Fruit fly (Drosophila melanogaster) whole organism, wandering third instar larva: ENCODE results near the gene Polr1D.

Experiments
- Abd-B ChIP-seq: fragments of >200 bp; optimal IDR thresholded peaks from 2 replicates; lab custom pipeline; 2017; ENCODE audit warnings: missing biosample characterization, missing genetic modification characterization
- CG32264 ChIP-seq: fragments of 200-800 bp; sonication (Bioruptor generic); optimal IDR thresholded peaks from 2 replicates; lab custom pipeline; 2016; ENCODE audit warnings: missing biosample characterization, missing genetic modification characterization
- CG9705 ChIP-seq: fragments of 200-800 bp; sonication (Bioruptor generic); optimal IDR thresholded peaks from 2 replicates; lab custom pipeline; 2018; ENCODE audit warnings: missing biosample characterization, mild to moderate bottlenecking, missing genetic modification characterization
- CrebA ChIP-seq: fragments of 200-800 bp; sonication (Bioruptor generic); optimal IDR thresholded peaks from 2 replicates; lab custom pipeline; 2016; ENCODE audit warnings: missing biosample characterization, mild to moderate bottlenecking, missing genetic modification characterization, borderline replicate concordance
- Dfd ChIP-seq: fragments of >200 bp; optimal IDR thresholded peaks from 2 replicates; lab custom pipeline; 2017; ENCODE audit warnings: missing biosample characterization, missing genetic modification characterization
- Dif ChIP-seq: fragments of 200-275, 200-300 bp; sonication (Bioruptor generic); optimal IDR thresholded peaks from 2 replicates; lab custom pipeline; 2018; ENCODE audit warnings: missing biosample characterization, missing genetic modification characterization; ENCODE audit not compliant: partially characterized antibody
- GATAd ChIP-seq: sonication (Bioruptor generic); optimal IDR thresholded peaks from 2 replicates; lab custom pipeline; 2016; ENCODE audit warnings: missing biosample characterization, missing genetic modification characterization
- HLH106 ChIP-seq: fragments of 200-800 bp; optimal IDR thresholded peaks from 3 replicates; lab custom pipeline; 2019; ENCODE audit warnings: missing biosample characterization, mild to moderate bottlenecking, missing genetic modification characterization, moderate library complexity
- Hnf4 ChIP-seq: fragments of 200-800 bp; sonication (Bioruptor generic); optimal IDR thresholded peaks from 2 replicates; lab custom pipeline; 2016; ENCODE audit warnings: missing biosample characterization, mild to moderate bottlenecking, missing genetic modification characterization
- Hr78 ChIP-seq: fragments of >200 bp; optimal IDR thresholded peaks from 2 replicates; lab custom pipeline; 2017; ENCODE audit warnings: missing biosample characterization, missing genetic modification characterization
- Hr83 ChIP-seq: fragments of 200-300 bp; sonication (Bioruptor generic); optimal IDR thresholded peaks from 2 replicates; lab custom pipeline; 2016; ENCODE audit warnings: missing biosample characterization, mild to moderate bottlenecking, missing genetic modification characterization, moderate library complexity; ENCODE audit not compliant: poor library complexity, severe bottlenecking
- Jra ChIP-seq: sonication (Bioruptor generic); optimal IDR thresholded peaks from 2 replicates; lab custom pipeline; 2016; ENCODE audit warnings: missing biosample characterization, missing genetic modification characterization
- Mio ChIP-seq: sonication (Bioruptor generic); optimal IDR thresholded peaks from 2 replicates; lab custom pipeline; 2016; ENCODE audit warnings: missing biosample characterization, missing genetic modification characterization
- Myc ChIP-seq: fragments of >200 bp; optimal IDR thresholded peaks from 2 replicates; lab custom pipeline; 2017
- N ChIP-seq: fragments of >200 bp; optimal IDR thresholded peaks from 2 replicates; lab custom pipeline; 2018; ENCODE audit warnings: missing biosample characterization, missing external identifiers, missing genetic modification characterization
- OdsH ChIP-seq: fragments of 200-800 bp; sonication (Bioruptor generic); optimal IDR thresholded peaks from 2 replicates; lab custom pipeline; 2016; ENCODE audit warnings: missing biosample characterization, mild to moderate bottlenecking, missing genetic modification characterization
- Rel ChIP-seq, 2 experiments: fragments of 200-800 bp; sonication (Bioruptor generic) in 1 of 2; optimal IDR thresholded peaks; 2 replicates in 1 of 2; 3 replicates in 1 of 2; lab custom pipeline; 2016 to 2019; ENCODE audit warnings: mild to moderate bottlenecking in 2 of 2, missing biosample characterization in 2 of 2, missing genetic modification characterization in 2 of 2, moderate library complexity in 1 of 2
- Sp1 ChIP-seq: fragments of 200-800 bp; sonication (Bioruptor generic); optimal IDR thresholded peaks from 3 replicates; lab custom pipeline; 2019; ENCODE audit warnings: missing biosample characterization, mild to moderate bottlenecking, missing genetic modification characterization, moderate library complexity
- Vsx2 ChIP-seq: fragments of 200-300, 225-300 bp; sonication (Bioruptor generic); optimal IDR thresholded peaks from 2 replicates; lab custom pipeline; 2018; ENCODE audit warnings: missing biosample characterization, missing genetic modification characterization; ENCODE audit not compliant: partially characterized antibody
- br ChIP-seq: fragments of 200-800 bp; sonication (Bioruptor generic); optimal IDR thresholded peaks from 2 replicates; lab custom pipeline; 2016; ENCODE audit warnings: missing biosample characterization, missing genetic modification characterization
- brk ChIP-seq: fragments of 200-800 bp; sonication (Bioruptor generic); optimal IDR thresholded peaks from 2 replicates; lab custom pipeline; 2016; ENCODE audit warnings: missing biosample characterization, mild to moderate bottlenecking, missing genetic modification characterization
- dl ChIP-seq, 2 experiments: fragments of 175-275, 200-275 bp in 1 of 2; fragments of 200-275 bp in 1 of 2; sonication (Bioruptor generic); optimal IDR thresholded peaks; lab custom pipeline; 2018; ENCODE audit warnings: mild to moderate bottlenecking in 2 of 2, missing biosample characterization in 2 of 2, missing genetic modification characterization in 2 of 2, moderate library complexity in 2 of 2; ENCODE audit not compliant: partially characterized antibody in 2 of 2, insufficient read depth in 1 of 2
- dmrt93B ChIP-seq: fragments of 200-800 bp; sonication (Bioruptor generic); optimal IDR thresholded peaks from 2 replicates; lab custom pipeline; 2018; ENCODE audit warnings: missing biosample characterization, mild to moderate bottlenecking, missing genetic modification characterization
- dsf ChIP-seq: sonication (Bioruptor generic); optimal IDR thresholded peaks from 2 replicates; lab custom pipeline; 2016; ENCODE audit warnings: missing biosample characterization, missing genetic modification characterization, borderline replicate concordance
- ey ChIP-seq: fragments of 200-800 bp; sonication (Bioruptor generic); optimal IDR thresholded peaks from 2 replicates; lab custom pipeline; 2016; ENCODE audit warnings: missing biosample characterization, missing genetic modification characterization
- foxo ChIP-seq, 2 experiments: fragments of 200-800 bp; sonication (Bioruptor generic); optimal IDR thresholded peaks; 2 replicates in 1 of 2; 3 replicates in 1 of 2; lab custom pipeline; 2016 to 2017; ENCODE audit warnings: missing biosample characterization in 2 of 2, missing genetic modification characterization in 2 of 2
- fru ChIP-seq: fragments of 200-800 bp; sonication (Bioruptor generic); optimal IDR thresholded peaks from 3 replicates; lab custom pipeline; 2016; ENCODE audit warnings: missing biosample characterization, mild to moderate bottlenecking, missing genetic modification characterization
- h ChIP-seq: fragments of 200-800 bp; sonication (Bioruptor generic); optimal IDR thresholded peaks from 3 replicates; lab custom pipeline; 2016; ENCODE audit warnings: missing biosample characterization, mild to moderate bottlenecking, missing genetic modification characterization
- jim ChIP-seq: fragments of 175-275, 200-325 bp; sonication (Bioruptor generic); optimal IDR thresholded peaks from 2 replicates; lab custom pipeline; 2016; ENCODE audit warnings: missing biosample characterization, mild to moderate bottlenecking, missing genetic modification characterization
- lola ChIP-seq: fragments of >200 bp; optimal IDR thresholded peaks from 2 replicates; lab custom pipeline; 2017; ENCODE audit warnings: missing biosample characterization, missing genetic modification characterization
- pan ChIP-seq: fragments of >200 bp; optimal IDR thresholded peaks from 2 replicates; lab custom pipeline; 2017
- psq ChIP-seq: fragments of 200-800 bp; sonication (Bioruptor generic); optimal IDR thresholded peaks from 3 replicates; lab custom pipeline; 2017; ENCODE audit warnings: missing biosample characterization, mild to moderate bottlenecking, missing genetic modification characterization, moderate library complexity
- rgr ChIP-seq: fragments of 200-800 bp; sonication (Bioruptor generic); optimal IDR thresholded peaks from 3 replicates; lab custom pipeline; 2016; ENCODE audit warnings: missing biosample characterization, mild to moderate bottlenecking, missing genetic modification characterization
- sage ChIP-seq: fragments of 200-800 bp; sonication (Bioruptor generic); optimal IDR thresholded peaks from 2 replicates; lab custom pipeline; 2016; ENCODE audit warnings: missing biosample characterization, mild to moderate bottlenecking, missing genetic modification characterization
- sv ChIP-seq: fragments of 200-800 bp; sonication (Bioruptor generic); optimal IDR thresholded peaks from 3 replicates; lab custom pipeline; 2016; ENCODE audit warnings: missing biosample characterization, missing genetic modification characterization
- tai ChIP-seq: sonication (Bioruptor generic); optimal IDR thresholded peaks from 2 replicates; lab custom pipeline; 2016; ENCODE audit warnings: missing biosample characterization, missing genetic modification characterization
- usp ChIP-seq: fragments of >200 bp; optimal IDR thresholded peaks from 2 replicates; lab custom pipeline; 2017; ENCODE audit warnings: missing biosample characterization, missing genetic modification characterization
- woc ChIP-seq: sonication (Bioruptor generic); optimal IDR thresholded peaks from 2 replicates; lab custom pipeline; 2016; ENCODE audit warnings: missing biosample characterization, mild to moderate bottlenecking, missing genetic modification characterization

The Polr1D gene

dm6 chr2L:19141435-19142126 lies 6.5 kb upstream of the Polr1D start:
- peak; percentile 77 for TF ChIP-seq woc (GFP tag; lab: Kevin White, UChicago)
- peak; percentile 63 for TF ChIP-seq tai (GFP tag; lab: Kevin White, UChicago)
- TF ChIP-seq br (GFP tag; lab: Kevin White, UChicago), result peak; percentile 89
- TF ChIP-seq Dif (GFP tag; lab: Kevin White, UChicago), result peak; percentile 10
- peak; percentile 77 for TF ChIP-seq sage (GFP tag; lab: Kevin White, UChicago)
- peak; percentile 16 for TF ChIP-seq Jra
- TF ChIP-seq Mio, result no peak
- TF ChIP-seq usp (GFP tag; lab: Kevin White, UChicago), result no peak
- peak; percentile 8 for TF ChIP-seq CrebA
- TF ChIP-seq Myc (lab: Kevin White, UChicago), result no peak
- TF ChIP-seq OdsH (GFP tag; lab: Kevin White, UChicago), result peak; percentile 88
- peak; percentile 58 for TF ChIP-seq CG32264 (GFP tag; lab: Kevin White, UChicago)
- peak; percentile 87 for TF ChIP-seq fru (GFP tag; lab: Kevin White, UChicago)
- peak; percentile 81 for TF ChIP-seq dmrt93B (GFP tag; lab: Kevin White, UChicago)
- TF ChIP-seq sv (GFP tag; lab: Kevin White, UChicago), result peak; percentile 63
- no peak for TF ChIP-seq Hr78 (GFP tag; lab: Kevin White, UChicago)
- peak; percentile 65 for TF ChIP-seq dsf (GFP tag; lab: Kevin White, UChicago)
- TF ChIP-seq HLH106 (tag; lab: Kevin White, UChicago), result peak; percentile 91
- peak; percentile 93 for TF ChIP-seq Sp1
- peak; percentile 21 to 90 for TF ChIP-seq foxo (GFP tag; optimal IDR thresholded peaks at IDR 0.05; lab: Kevin White, UChicago)
- TF ChIP-seq h (GFP tag; lab: Kevin White, UChicago), result peak; percentile 91
- no peak for TF ChIP-seq Vsx2 (GFP tag; lab: Kevin White, UChicago)
- TF ChIP-seq psq, result peak; percentile 79
- no peak for TF ChIP-seq jim (GFP tag; lab: Kevin White, UChicago)
- peak; percentile 58 for TF ChIP-seq brk (GFP tag; lab: Kevin White, UChicago)
- no peak for TF ChIP-seq lola
- no peak for TF ChIP-seq Hr83 (GFP tag; lab: Kevin White, UChicago)
- TF ChIP-seq pan (lab: Kevin White, UChicago), result no peak
- TF ChIP-seq rgr, result peak; percentile 87
- TF ChIP-seq Rel (GFP tag; optimal IDR thresholded peaks at IDR 0.05; lab: Kevin White, UChicago), result peak; percentile 56
- peak; percentile 26 for TF ChIP-seq Rel (tag; optimal IDR thresholded peaks at IDR 0.05; lab: Kevin White, UChicago)
- TF ChIP-seq ey (GFP tag; lab: Kevin White, UChicago), result peak; percentile 91
- no peak for TF ChIP-seq GATAd (GFP tag; lab: Kevin White, UChicago)
- no peak for TF ChIP-seq Abd-B (GFP tag; lab: Kevin White, UChicago)
- peak; percentile 81 for TF ChIP-seq CG9705
- no peak for TF ChIP-seq N (GFP tag; lab: Kevin White, UChicago)
- TF ChIP-seq Hnf4 (GFP tag; lab: Kevin White, UChicago), result peak; percentile 74
- no peak for TF ChIP-seq dl (GFP tag; optimal IDR thresholded peaks at IDR 0.05; lab: Kevin White, UChicago; ENCODE audit: insufficient read depth in 1 of 2, partially characterized antibody in 2 of 2)
- peak; percentile 95 for TF ChIP-seq Dfd (GFP tag; lab: Kevin White, UChicago)

DNA sequence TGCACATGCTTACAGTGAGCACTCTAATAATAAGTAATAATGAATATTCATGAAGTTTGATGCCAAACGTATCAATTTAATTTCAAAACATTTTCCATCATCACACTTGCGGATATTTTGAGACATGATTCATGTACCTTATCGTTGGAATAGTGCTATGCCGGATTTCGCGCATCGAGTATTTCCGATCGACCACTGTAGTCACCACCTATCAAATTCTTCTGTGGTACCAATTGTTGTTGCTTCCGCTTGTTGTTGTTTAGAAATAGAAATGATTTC lies 5.9 kb upstream of the Polr1D start:
- TF ChIP-seq sage (GFP tag; lab: Kevin White, UChicago) (no peak), fru (GFP tag; lab: Kevin White, UChicago) (peak; percentile 24), dl (GFP tag; optimal IDR thresholded peaks at IDR 0.05; lab: Kevin White, UChicago; ENCODE audit: insufficient read depth in 1 of 2, partially characterized antibody in 2 of 2) (no peak), Hr78 (GFP tag; lab: Kevin White, UChicago) (no peak), br (GFP tag; lab: Kevin White, UChicago) (peak; percentile 36), h (GFP tag; lab: Kevin White, UChicago) (peak; percentile 61), Mio (no peak), ey (GFP tag; lab: Kevin White, UChicago) (peak; percentile 47), OdsH (GFP tag; lab: Kevin White, UChicago) (peak; percentile 15), dmrt93B (GFP tag; lab: Kevin White, UChicago) (peak; percentile 0), HLH106 (tag; lab: Kevin White, UChicago) (peak; percentile 39), sv (GFP tag; lab: Kevin White, UChicago) (peak; percentile 48)
